Worm (Caenorhabditis elegans) whole organism, L4 larva: Measurements from ENCODE around the gene ttll-15.
A peak's percentile ranks its signal among the peaks of the same experiment; 100 is the strongest.

Experiments used
- D1046.2 ChIP-seq: fragments of 200-800 bp; sonication (Bioruptor generic); IDR thresholded peaks from 2 replicates; pipeline ENCODE4 v1.3.6; 2022; ENCODE audit warnings: missing genetic modification characterization, missing compliant biosample characterization
- T20F7.1 ChIP-seq: fragments of 200-800 bp; sonication (Bioruptor generic); optimal IDR thresholded peaks from 2 replicates; lab custom pipeline; 2018; ENCODE audit warnings: mild to moderate bottlenecking, missing genetic modification characterization, missing compliant biosample characterization
- Y105C5A.15 ChIP-seq: fragments of 200-800 bp; sonication (Bioruptor generic); IDR thresholded peaks from 2 replicates; pipeline ENCODE4 v1.3.6; 2022; ENCODE audit warnings: missing genetic modification characterization, missing compliant biosample characterization
- Y5F2A.4 ChIP-seq: fragments of 200-800 bp; sonication (Bioruptor generic); optimal IDR thresholded peaks from 2 replicates; lab custom pipeline; 2018; ENCODE audit warnings: mild to moderate bottlenecking, missing genetic modification characterization, missing compliant biosample characterization
- Y75B8A.6 ChIP-seq: fragments of 200-800 bp; sonication (Bioruptor generic); IDR thresholded peaks from 2 replicates; pipeline ENCODE4 v1.3.6; 2022; ENCODE audit warnings: missing genetic modification reagents, missing genetic modification characterization, missing compliant biosample characterization
- ZK337.2 ChIP-seq: fragments of 200-800 bp; sonication (Bioruptor generic); IDR thresholded peaks from 2 replicates; pipeline ENCODE4 v1.3.6; 2022; ENCODE audit warnings: missing genetic modification reagents, missing genetic modification characterization, missing compliant biosample characterization
- aly-2 ChIP-seq: sonication (generic microtip); optimal IDR thresholded peaks from 2 replicates; lab custom pipeline; 2018; ENCODE audit warnings: missing biosample characterization, missing genetic modification characterization
- arid-1 ChIP-seq: fragments of 200-800 bp; sonication (Bioruptor generic); conservative IDR thresholded peaks from 2 replicates; pipeline ENCODE4 v1.3.6; 2022; ENCODE audit warnings: missing genetic modification reagents, missing genetic modification characterization, missing compliant biosample characterization
- attf-4 ChIP-seq: sonication (generic microtip); optimal IDR thresholded peaks from 3 replicates; lab custom pipeline; 2017; ENCODE audit warnings: missing biosample characterization, missing genetic modification characterization
- ceh-20 ChIP-seq: fragments of 200-800 bp; sonication (Bioruptor generic); IDR thresholded peaks from 2 replicates; pipeline ENCODE4 v1.3.6; 2022; ENCODE audit warnings: missing genetic modification reagents, missing genetic modification characterization, missing compliant biosample characterization
- ceh-28 ChIP-seq: fragments of 150-350 bp; optimal IDR thresholded peaks from 2 replicates; lab custom pipeline; 2014; ENCODE audit warnings: missing biosample characterization, missing genetic modification reagents, missing genetic modification characterization
- ceh-32 ChIP-seq: sonication (generic microtip); optimal IDR thresholded peaks from 2 replicates; lab custom pipeline; 2016; ENCODE audit warnings: mild to moderate bottlenecking, missing genetic modification characterization, missing compliant biosample characterization; ENCODE audit not compliant: poor library complexity
- ceh-62 ChIP-seq: sonication (generic microtip); optimal IDR thresholded peaks from 2 replicates; lab custom pipeline; 2017; ENCODE audit warnings: missing biosample characterization, missing genetic modification characterization
- ceh-82 ChIP-seq: sonication (generic microtip); optimal IDR thresholded peaks from 2 replicates; lab custom pipeline; 2017; ENCODE audit warnings: missing biosample characterization, missing genetic modification characterization
- daf-12 ChIP-seq: fragments of 150-350 bp; optimal IDR thresholded peaks from 2 replicates; lab custom pipeline; 2014; ENCODE audit warnings: missing biosample characterization, missing genetic modification reagents, missing genetic modification characterization
- daf-16 ChIP-seq, 3 experiments: sonication (generic microtip); optimal IDR thresholded peaks; 2 replicates each; lab custom pipeline; 2016 to 2017; ENCODE audit warnings: missing genetic modification characterization in 3 of 3, missing genetic modification reagents in 3 of 3, mild to moderate bottlenecking in 2 of 3, missing compliant biosample characterization in 2 of 3, missing biosample characterization in 1 of 3, moderate library complexity in 1 of 3
- daf-19 ChIP-seq: fragments of 200-800 bp; sonication (Bioruptor generic); conservative IDR thresholded peaks from 2 replicates; pipeline ENCODE4 v1.3.6; 2022; ENCODE audit warnings: missing genetic modification characterization, missing compliant biosample characterization
- daf-8 ChIP-seq: fragments of 200-800 bp; sonication (Bioruptor generic); IDR thresholded peaks from 2 replicates; pipeline ENCODE4 v1.3.6; 2022; ENCODE audit warnings: missing genetic modification characterization, missing compliant biosample characterization
- dmd-9 ChIP-seq: fragments of 200-800 bp; sonication (Bioruptor generic); IDR thresholded peaks from 2 replicates; pipeline ENCODE4 v1.3.6; 2022; ENCODE audit warnings: missing genetic modification reagents, missing genetic modification characterization, missing compliant biosample characterization
- egl-27 ChIP-seq: sonication (generic microtip); optimal IDR thresholded peaks from 3 replicates; lab custom pipeline; 2017; ENCODE audit warnings: missing biosample characterization, missing genetic modification reagents, missing genetic modification characterization
- egl-43 ChIP-seq: fragments of 200-800 bp; sonication (Bioruptor generic); IDR thresholded peaks from 2 replicates; pipeline ENCODE4 v1.3.6; 2022; ENCODE audit warnings: missing genetic modification reagents, missing genetic modification characterization, missing compliant biosample characterization
- fkh-10 ChIP-seq: fragments of 150-350 bp; optimal IDR thresholded peaks from 2 replicates; lab custom pipeline; 2014; ENCODE audit warnings: missing biosample characterization, missing genetic modification reagents, missing genetic modification characterization
- fos-1 ChIP-seq: fragments of 150-350 bp; optimal IDR thresholded peaks from 2 replicates; lab custom pipeline; 2014; ENCODE audit warnings: missing biosample characterization, missing genetic modification characterization
- gei-8 ChIP-seq: fragments of 200-800 bp; sonication (Bioruptor generic); optimal IDR thresholded peaks from 2 replicates; lab custom pipeline; 2018; ENCODE audit warnings: mild to moderate bottlenecking, missing genetic modification characterization, missing compliant biosample characterization
- hif-1 ChIP-seq, 2 experiments: sonication (generic microtip); optimal IDR thresholded peaks; 2 replicates each; lab custom pipeline; 2016 to 2017; ENCODE audit warnings: missing compliant biosample characterization in 2 of 2, missing genetic modification characterization in 2 of 2, missing genetic modification reagents in 2 of 2, missing genotype in 2 of 2, mild to moderate bottlenecking in 1 of 2
- lim-7 ChIP-seq: fragments of 200-800 bp; sonication (Bioruptor generic); IDR thresholded peaks from 2 replicates; pipeline ENCODE4 v1.3.6; 2022; ENCODE audit warnings: missing genetic modification characterization, missing compliant biosample characterization
- lin-15B ChIP-seq: fragments of 150-350 bp; sonication (generic microtip); optimal IDR thresholded peaks from 3 replicates; lab custom pipeline; 2014; ENCODE audit warnings: missing biosample characterization, missing genetic modification characterization
- lin-29 ChIP-seq: fragments of 200-800 bp; sonication (Bioruptor generic); IDR thresholded peaks from 2 replicates; pipeline ENCODE4 v1.3.6; 2022; ENCODE audit warnings: missing genetic modification reagents, missing genetic modification characterization, missing compliant biosample characterization
- lin-38 ChIP-seq: fragments of 200-800 bp; sonication (Bioruptor generic); IDR thresholded peaks from 2 replicates; pipeline ENCODE4 v1.3.6; 2022; ENCODE audit warnings: missing genetic modification reagents, missing genetic modification characterization, missing compliant biosample characterization
- mdt-29 ChIP-seq: fragments of 200-800 bp; sonication (Bioruptor generic); IDR thresholded peaks from 2 replicates; pipeline ENCODE4 v1.3.6; 2022; ENCODE audit warnings: missing genetic modification reagents, missing genetic modification characterization, missing compliant biosample characterization
- mep-1 ChIP-seq: fragments of 150-350 bp; sonication (generic microtip); optimal IDR thresholded peaks from 3 replicates; lab custom pipeline; 2014; ENCODE audit warnings: missing biosample characterization, missing genetic modification characterization
- mxl-2 ChIP-seq: fragments of 200-800 bp; sonication (Bioruptor generic); conservative IDR thresholded peaks from 2 replicates; pipeline ENCODE4 v1.3.6; 2022; ENCODE audit warnings: missing genetic modification reagents, missing genetic modification characterization, missing compliant biosample characterization
- nhr-10 ChIP-seq: fragments of 150-350 bp; optimal IDR thresholded peaks from 2 replicates; lab custom pipeline; 2014; ENCODE audit warnings: missing biosample characterization, missing genetic modification characterization
- nhr-11 ChIP-seq: fragments of 150-350 bp; optimal IDR thresholded peaks from 2 replicates; lab custom pipeline; 2014; ENCODE audit warnings: missing biosample characterization, missing genetic modification characterization
- nhr-111 ChIP-seq: fragments of 200-800 bp; sonication (Bioruptor generic); optimal IDR thresholded peaks from 2 replicates; lab custom pipeline; 2018; ENCODE audit warnings: mild to moderate bottlenecking, missing genetic modification characterization, missing compliant biosample characterization
- nhr-237 ChIP-seq: sonication (generic microtip); optimal IDR thresholded peaks from 2 replicates; lab custom pipeline; 2017; ENCODE audit warnings: missing biosample characterization, missing genetic modification characterization
- nhr-28 ChIP-seq: fragments of 150-350 bp; optimal IDR thresholded peaks from 2 replicates; lab custom pipeline; 2014; ENCODE audit warnings: missing biosample characterization, missing genetic modification characterization
- nhr-48 ChIP-seq: sonication (generic microtip); optimal IDR thresholded peaks from 2 replicates; lab custom pipeline; 2016; ENCODE audit warnings: mild to moderate bottlenecking, missing genetic modification characterization, missing compliant biosample characterization
- nhr-6 ChIP-seq: fragments of 150-350 bp; optimal IDR thresholded peaks from 2 replicates; lab custom pipeline; 2014; ENCODE audit warnings: missing biosample characterization, missing genetic modification characterization
- nhr-76 ChIP-seq: fragments of 150-350 bp; optimal IDR thresholded peaks from 2 replicates; lab custom pipeline; 2014; ENCODE audit warnings: missing biosample characterization, missing genetic modification characterization
- rbr-2 ChIP-seq: sonication (generic microtip); optimal IDR thresholded peaks from 2 replicates; lab custom pipeline; 2016; ENCODE audit warnings: missing genotype, missing genetic modification characterization, missing compliant biosample characterization
- sdz-12 ChIP-seq: fragments of 200-800 bp; sonication (Bioruptor generic); optimal IDR thresholded peaks from 2 replicates; lab custom pipeline; 2018; ENCODE audit warnings: mild to moderate bottlenecking, missing genetic modification characterization, missing compliant biosample characterization
- skn-1 ChIP-seq: fragments of 150-350 bp; optimal IDR thresholded peaks from 2 replicates; lab custom pipeline; 2014; ENCODE audit warnings: missing biosample characterization, missing genetic modification characterization
- spr-1 ChIP-seq: sonication (generic microtip); optimal IDR thresholded peaks from 2 replicates; lab custom pipeline; 2016; ENCODE audit warnings: mild to moderate bottlenecking, missing genetic modification characterization, missing compliant biosample characterization
- spr-3 ChIP-seq: fragments of 200-800 bp; sonication (Bioruptor generic); optimal IDR thresholded peaks from 2 replicates; lab custom pipeline; 2018; ENCODE audit warnings: mild to moderate bottlenecking, missing genetic modification characterization, missing compliant biosample characterization
- unc-62 ChIP-seq, 3 experiments: fragments of 150-350 bp in 1 of 3; sonication (generic microtip); optimal IDR thresholded peaks in 2 of 3; peaks in 1 of 3; 1 replicate in 1 of 3; 2 replicates in 2 of 3; lab custom pipeline; 2014 to 2017; ENCODE audit warnings: missing biosample characterization in 3 of 3, missing genetic modification characterization in 3 of 3, missing genetic modification reagents in 3 of 3, missing genotype in 1 of 3
- zag-1 ChIP-seq: fragments of 150-350 bp; optimal IDR thresholded peaks from 2 replicates; lab custom pipeline; 2014; ENCODE audit warnings: missing biosample characterization, missing genetic modification characterization
- zip-11 ChIP-seq: fragments of 200-800 bp; sonication (Bioruptor generic); IDR thresholded peaks from 2 replicates; pipeline ENCODE4 v1.3.6; 2022; ENCODE audit warnings: missing genetic modification characterization, missing compliant biosample characterization
- zip-2 ChIP-seq: fragments of 150-350 bp; optimal IDR thresholded peaks from 2 replicates; lab custom pipeline; 2014; ENCODE audit warnings: missing biosample characterization, missing genetic modification characterization
- ztf-11 ChIP-seq: fragments of 150-350 bp; optimal IDR thresholded peaks from 2 replicates; lab custom pipeline; 2014; ENCODE audit warnings: missing biosample characterization, missing genetic modification characterization
- ztf-7 ChIP-seq: fragments of 150-350 bp; optimal IDR thresholded peaks from 2 replicates; lab custom pipeline; 2014; ENCODE audit warnings: missing biosample characterization, missing genetic modification characterization

ttll-15 gene

DNA sequence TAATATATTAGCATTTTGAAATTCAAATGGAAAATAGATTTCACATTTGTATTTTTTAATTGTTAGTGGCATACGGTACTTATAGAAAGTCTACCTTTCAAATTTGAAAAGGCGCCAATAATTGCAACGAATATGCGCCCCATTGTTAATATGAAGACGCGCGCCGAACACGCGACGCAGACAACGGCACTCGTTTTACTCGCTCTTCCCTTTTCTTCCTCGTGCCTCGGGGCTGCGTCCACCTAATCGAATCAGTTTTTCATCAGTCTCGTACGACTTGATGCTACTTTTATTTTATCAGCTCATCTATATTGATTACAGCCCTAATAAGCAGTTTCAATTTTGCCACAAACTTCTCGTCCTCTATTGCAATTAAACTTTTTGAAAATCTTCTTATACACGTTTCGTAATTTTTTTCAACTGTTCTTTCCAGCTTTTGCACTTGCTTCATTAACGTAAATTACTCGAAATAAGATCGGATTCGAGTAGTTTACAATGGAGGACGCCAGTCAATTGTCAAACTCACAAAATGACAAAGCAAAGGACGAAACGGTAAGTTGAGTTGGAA lies 3.6 kb downstream of the ttll-15 start, which contains the start of gene cash-1 (continued):
- no peak for TF ChIP-seq daf-8 (GFP tag; lab: Robert Waterston, UW)
- TF ChIP-seq nhr-48 (tag; lab: Kevin White, UChicago): no peak
- no peak for TF ChIP-seq nhr-111 (GFP tag; lab: Kevin White, UChicago)
- TF ChIP-seq dmd-9 (GFP tag; lab: Robert Waterston, UW): no peak
- TF ChIP-seq mep-1 (tag; lab: Kevin White, UChicago): peak; percentile 66
- no peak for TF ChIP-seq mdt-29 (GFP tag; lab: Robert Waterston, UW)
- TF ChIP-seq attf-4: no peak
- no peak for TF ChIP-seq zag-1 (tag; lab: Kevin White, UChicago)
- TF ChIP-seq daf-19: no peak
- TF ChIP-seq spr-1 (tag; lab: Kevin White, UChicago): no peak
- TF ChIP-seq egl-27: no peak
- no peak for TF ChIP-seq lim-7 (GFP tag; lab: Robert Waterston, UW)
- TF ChIP-seq skn-1 (tag; lab: Kevin White, UChicago): no peak
- peak; percentile 89 for TF ChIP-seq lin-38 (GFP tag; lab: Robert Waterston, UW)
- TF ChIP-seq spr-3 (GFP tag; lab: Kevin White, UChicago): no peak
- TF ChIP-seq nhr-6 (tag; lab: Kevin White, UChicago): peak; percentile 65
- no peak for TF ChIP-seq ceh-20 (GFP tag; lab: Robert Waterston, UW)
- TF ChIP-seq ceh-32 (tag; lab: Kevin White, UChicago): no peak
- no peak for TF ChIP-seq mxl-2 (GFP tag; lab: Robert Waterston, UW)
- no peak for TF ChIP-seq Y75B8A.6 (GFP tag; lab: Robert Waterston, UW)
- no peak for TF ChIP-seq fos-1 (tag; lab: Kevin White, UChicago)
- no peak for TF ChIP-seq ZK337.2 (GFP tag; lab: Robert Waterston, UW)
- 0 out of 2 replicates have a peak, but pooled peaks have one; percentile 30 for TF ChIP-seq arid-1
- TF ChIP-seq Y105C5A.15: no peak
- TF ChIP-seq zip-11 (GFP tag; lab: Robert Waterston, UW): no peak
- no peak for TF ChIP-seq ceh-82 (tag; lab: Kevin White, UChicago)
- TF ChIP-seq sdz-12: no peak
- no peak for TF ChIP-seq daf-12 (tag; lab: Kevin White, UChicago)
- TF ChIP-seq nhr-237 (tag; lab: Kevin White, UChicago): no peak
- no peak for TF ChIP-seq nhr-10 (tag; lab: Kevin White, UChicago)
- TF ChIP-seq lin-29 (GFP tag; lab: Robert Waterston, UW): no peak
- TF ChIP-seq daf-16 (GFP tag; optimal IDR thresholded peaks at IDR 0.05; lab: Kevin White, UChicago): no peak
- TF ChIP-seq daf-16 (tag; optimal IDR thresholded peaks at IDR 0.05; lab: Kevin White, UChicago): peak; percentile 42
- no peak for TF ChIP-seq zip-2 (tag; lab: Kevin White, UChicago)
- peak; percentile 13 for TF ChIP-seq ztf-7
- peak; percentile 6 for TF ChIP-seq fkh-10
- TF ChIP-seq aly-2 (tag; lab: Kevin White, UChicago): no peak
- peak; percentile 46 for TF ChIP-seq rbr-2 (tag; lab: Kevin White, UChicago)
- peak; percentile 1 for TF ChIP-seq T20F7.1 (GFP tag; lab: Kevin White, UChicago)
- no peak for TF ChIP-seq ztf-11 (tag; lab: Kevin White, UChicago)
- TF ChIP-seq nhr-11 (tag; lab: Kevin White, UChicago): no peak
- peak in 1 of 2 experiments; percentile 63 for TF ChIP-seq hif-1 (tag; optimal IDR thresholded peaks at IDR 0.05; lab: Kevin White, UChicago)
- TF ChIP-seq gei-8 (GFP tag; lab: Kevin White, UChicago): no peak
- no peak for TF ChIP-seq Y5F2A.4 (GFP tag; lab: Kevin White, UChicago)
- TF ChIP-seq lin-15B: no peak
- TF ChIP-seq ceh-28: no peak
- TF ChIP-seq D1046.2 (GFP tag; lab: Robert Waterston, UW): no peak
- peak; percentile 38 for TF ChIP-seq nhr-28 (tag; lab: Kevin White, UChicago)
- no peak for TF ChIP-seq nhr-76
- TF ChIP-seq unc-62 (GFP tag; optimal IDR thresholded peaks at IDR 0.05 in 1 of 2; lab: Kevin White, UChicago): peak in 1 of 2 experiments; percentile 61
- no peak for TF ChIP-seq unc-62 (tag; optimal IDR thresholded peaks at IDR 0.05; lab: Kevin White, UChicago)
- no peak for TF ChIP-seq ceh-62
- 0 out of 2 replicates have a peak, but pooled peaks have one; percentile 21 for TF ChIP-seq egl-43 (GFP tag; lab: Robert Waterston, UW)
